Worm (Caenorhabditis elegans): ENCODE data around the gene T09F3.4.
A peak's percentile ranks its signal among the peaks of the same experiment; 100 is the strongest.

DNA sequence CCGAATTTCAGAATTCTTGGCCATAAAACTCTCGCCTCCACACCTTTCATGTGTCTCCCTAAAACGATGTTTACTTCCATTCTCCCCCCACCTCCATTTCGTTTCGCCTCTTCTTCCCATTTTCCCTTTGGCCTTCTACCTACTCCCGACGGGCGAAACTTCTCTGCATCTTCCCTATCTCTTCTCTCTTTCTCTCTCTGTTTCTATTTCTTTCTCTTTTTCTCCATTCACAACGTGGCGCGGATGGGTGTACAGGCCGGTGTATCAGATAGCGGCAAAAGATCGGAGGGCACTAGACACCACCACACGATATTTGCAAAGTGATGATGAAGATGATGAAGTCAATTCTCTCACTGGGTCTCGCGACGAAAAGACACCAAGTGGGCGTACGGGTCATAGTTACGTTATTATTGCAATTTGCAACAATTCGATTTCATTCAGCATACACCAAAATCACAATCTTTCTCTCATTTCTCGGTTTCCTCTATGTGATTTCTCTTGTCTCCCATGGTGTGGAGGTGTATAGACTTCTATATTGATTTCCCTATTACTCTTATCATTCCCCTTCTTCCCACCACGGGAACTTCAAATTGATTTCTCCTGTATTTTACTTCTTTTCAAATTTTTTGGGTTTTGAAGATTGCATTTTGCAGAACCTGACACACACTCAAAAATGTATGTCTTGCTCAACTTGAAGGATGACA is 10.7 kb upstream of the T09F3.4 start, which contains the start of gene ztf-27:
- TF ChIP-seq ama-1 (optimal IDR thresholded peaks at IDR 0.05) (no peak), ceh-36 (tag; optimal IDR thresholded peaks at IDR 0.05) (no peak), tbx-37 (GFP tag; conservative IDR thresholded peaks at IDR 0.05) (no peak), scrt-1 (GFP tag; IDR thresholded peaks at IDR 0.05) (no peak), aly-1 (tag; optimal IDR thresholded peaks at IDR 0.05) (no peak), hmg-4 (GFP tag; optimal IDR thresholded peaks at IDR 0.05) (peak; percentile 33), flt-1 (GFP tag; IDR thresholded peaks at IDR 0.05) (no peak), F13C5.2 (tag; optimal IDR thresholded peaks at IDR 0.05) (no peak), pes-1 (GFP tag; IDR thresholded peaks at IDR 0.05) (no peak), hnd-1 (tag; optimal IDR thresholded peaks at IDR 0.05) (no peak), ceh-13 (GFP tag; optimal IDR thresholded peaks at IDR 0.05) (no peak), tbx-11 (GFP tag; IDR thresholded peaks at IDR 0.05) (no peak), hmbx-1 (tag; optimal IDR thresholded peaks at IDR 0.05) (no peak)

All from whole organism, early embryonic.